Fruit fly (Drosophila melanogaster) whole organism, embryonic: ENCODE results near the gene Cyp6d4.

Experiments used
- Abd-B ChIP-seq: fragments of 200-800 bp; sonication (Bioruptor generic); optimal IDR thresholded peaks from 2 replicates; lab custom pipeline; 2018; ENCODE audit warnings: missing biosample characterization, mild to moderate bottlenecking, missing genetic modification characterization, moderate library complexity
- CG10267 ChIP-seq: fragments of 200-800 bp; sonication (Bioruptor generic); optimal IDR thresholded peaks from 2 replicates; lab custom pipeline; 2018; ENCODE audit warnings: missing biosample characterization, mild to moderate bottlenecking, missing genetic modification characterization, moderate library complexity
- CG10565 ChIP-seq: fragments of 200-800 bp; sonication (Bioruptor generic); optimal IDR thresholded peaks from 3 replicates; lab custom pipeline; 2016; ENCODE audit warnings: missing biosample characterization, mild to moderate bottlenecking, missing genetic modification characterization
- CG10654 ChIP-seq: fragments of 200-800 bp; sonication (Bioruptor generic); optimal IDR thresholded peaks from 2 replicates; lab custom pipeline; 2016; ENCODE audit warnings: missing biosample characterization, missing genetic modification characterization
- CG11456 ChIP-seq: fragments of 200-800 bp; sonication (Bioruptor generic); IDR thresholded peaks from 3 replicates; pipeline ENCODE4 v1.3.6; 2022; ENCODE audit warnings: missing biosample characterization, missing genetic modification characterization
- CG11695 ChIP-seq: fragments of 200-800 bp; sonication (Bioruptor generic); IDR thresholded peaks from 3 replicates; pipeline ENCODE4 v1.3.6; 2022; ENCODE audit warnings: missing biosample characterization, missing genetic modification characterization
- CG1233 ChIP-seq: fragments of 200-800 bp; sonication (Bioruptor generic); optimal IDR thresholded peaks from 4 replicates; lab custom pipeline; 2018; ENCODE audit warnings: missing biosample characterization, mild to moderate bottlenecking, missing genetic modification characterization
- CG14667 ChIP-seq: fragments of 200-800 bp; sonication (Bioruptor generic); IDR thresholded peaks from 2 replicates; pipeline ENCODE4 v1.3.6; 2022; ENCODE audit warnings: missing biosample characterization, missing genetic modification characterization
- CG17802 ChIP-seq: fragments of 200-800 bp; sonication (Bioruptor generic); optimal IDR thresholded peaks from 2 replicates; lab custom pipeline; 2018; ENCODE audit warnings: missing biosample characterization, mild to moderate bottlenecking, missing genetic modification characterization, moderate library complexity
- CG31388 ChIP-seq: fragments of 200-800 bp; sonication (Bioruptor generic); optimal IDR thresholded peaks from 2 replicates; lab custom pipeline; 2016; ENCODE audit warnings: missing biosample characterization, missing genetic modification characterization
- CG32767 ChIP-seq: fragments of 200-800 bp; sonication (Bioruptor generic); IDR thresholded peaks from 2 replicates; pipeline ENCODE4 v1.3.6; 2022; ENCODE audit warnings: missing biosample characterization, missing genetic modification characterization
- CG4617 ChIP-seq: fragments of 200-800 bp; sonication (Bioruptor generic); optimal IDR thresholded peaks from 3 replicates; lab custom pipeline; 2016; ENCODE audit warnings: missing biosample characterization, missing genetic modification characterization, borderline replicate concordance
- CG4820 ChIP-seq: fragments of 200-800 bp; sonication (Bioruptor generic); optimal IDR thresholded peaks from 3 replicates; lab custom pipeline; 2016; ENCODE audit warnings: missing biosample characterization, missing genetic modification characterization
- CG6272 ChIP-seq: fragments of 200-800 bp; sonication (Bioruptor generic); IDR thresholded peaks from 2 replicates; pipeline ENCODE4 v1.3.6; 2022; ENCODE audit warnings: missing biosample characterization, missing genetic modification characterization
- CG7786 ChIP-seq: fragments of 200-800 bp; sonication (Bioruptor generic); optimal IDR thresholded peaks from 2 replicates; lab custom pipeline; 2016; ENCODE audit warnings: missing biosample characterization, missing genetic modification characterization
- CG8359 ChIP-seq: fragments of 200-800 bp; sonication (Bioruptor generic); optimal IDR thresholded peaks from 2 replicates; lab custom pipeline; 2017; ENCODE audit warnings: missing biosample characterization, mild to moderate bottlenecking, missing genetic modification characterization, borderline replicate concordance
- CG8388 ChIP-seq: fragments of 200-800 bp; sonication (Bioruptor generic); optimal IDR thresholded peaks from 2 replicates; lab custom pipeline; 2019; ENCODE audit warnings: missing biosample characterization, mild to moderate bottlenecking, missing genetic modification characterization, moderate library complexity
- CG8924 ChIP-seq: fragments of 200-800 bp; optimal IDR thresholded peaks from 3 replicates; lab custom pipeline; 2019; ENCODE audit warnings: missing biosample characterization, mild to moderate bottlenecking, missing genetic modification characterization, moderate library complexity
- Camta ChIP-seq: fragments of 200-800 bp; sonication (Bioruptor generic); optimal IDR thresholded peaks from 2 replicates; lab custom pipeline; 2016; ENCODE audit warnings: missing biosample characterization, missing genetic modification characterization
- D ChIP-seq, 2 experiments: fragments of 200-800 bp in 1 of 2; fragments of >200 bp in 1 of 2; sonication (Bioruptor generic) in 1 of 2; optimal IDR thresholded peaks; 2 replicates in 1 of 2; 3 replicates in 1 of 2; lab custom pipeline; 2017; ENCODE audit warnings: mild to moderate bottlenecking in 1 of 2, missing biosample characterization in 1 of 2, missing genetic modification characterization in 1 of 2, missing genetic modification reagents in 1 of 2
- D19A ChIP-seq: fragments of 200-800 bp; optimal IDR thresholded peaks from 3 replicates; lab custom pipeline; 2019; ENCODE audit warnings: missing biosample characterization, mild to moderate bottlenecking, missing genetic modification characterization, moderate library complexity
- Dad ChIP-seq: fragments of 200-800 bp; sonication (Bioruptor generic); optimal IDR thresholded peaks from 3 replicates; lab custom pipeline; 2016; ENCODE audit warnings: missing biosample characterization, missing genetic modification characterization
- Dll ChIP-seq: fragments of 200-800 bp; sonication (Bioruptor generic); IDR thresholded peaks from 4 replicates; pipeline ENCODE4 v1.3.6; 2022; ENCODE audit warnings: missing biosample characterization, missing genetic modification characterization; ENCODE audit not compliant: partially characterized antibody
- Doc3 ChIP-seq: fragments of 200-800 bp; sonication (Bioruptor generic); IDR thresholded peaks from 3 replicates; pipeline ENCODE4 v1.3.6; 2022; ENCODE audit warnings: missing biosample characterization, missing genetic modification characterization; ENCODE audit not compliant: partially characterized antibody
- GATAe ChIP-seq: fragments of 200-800 bp; sonication (Bioruptor generic); conservative IDR thresholded peaks from 2 replicates; pipeline ENCODE4 v1.3.6; 2022; ENCODE audit warnings: missing biosample characterization, missing genetic modification characterization
- Hsf ChIP-seq: fragments of 200-800 bp; sonication (Bioruptor generic); optimal IDR thresholded peaks from 3 replicates; lab custom pipeline; 2016; ENCODE audit warnings: missing biosample characterization, missing genetic modification characterization
- Myb ChIP-seq: fragments of 200-800 bp; sonication (Bioruptor generic); optimal IDR thresholded peaks from 2 replicates; lab custom pipeline; 2016; ENCODE audit warnings: missing biosample characterization, missing genetic modification characterization
- NC2β ChIP-seq: fragments of 200-800 bp; sonication (Bioruptor generic); optimal IDR thresholded peaks from 2 replicates; lab custom pipeline; 2016; ENCODE audit warnings: missing biosample characterization, missing genetic modification characterization
- Oaz ChIP-seq: fragments of 200-800 bp; sonication (Bioruptor generic); IDR thresholded peaks from 2 replicates; pipeline ENCODE4 v1.3.6; 2022; ENCODE audit warnings: missing biosample characterization, missing genetic modification characterization
- PHDP ChIP-seq: fragments of 200-800 bp; sonication (Bioruptor generic); optimal IDR thresholded peaks from 3 replicates; lab custom pipeline; 2018; ENCODE audit warnings: missing biosample characterization, mild to moderate bottlenecking, missing genetic modification characterization, moderate library complexity
- Taf1 ChIP-seq: fragments of 200-800 bp; sonication (Bioruptor generic); IDR thresholded peaks from 2 replicates; pipeline ENCODE4 v1.3.6; 2022; ENCODE audit warnings: missing biosample characterization, missing genetic modification characterization
- Tbp ChIP-seq: fragments of >200 bp; optimal IDR thresholded peaks from 2 replicates; lab custom pipeline; 2018; ENCODE audit warnings: missing biosample characterization, missing genetic modification characterization
- dmrt11E ChIP-seq: fragments of 200-800 bp; sonication (Bioruptor generic); optimal IDR thresholded peaks from 3 replicates; lab custom pipeline; 2018; ENCODE audit warnings: missing biosample characterization, mild to moderate bottlenecking, missing genetic modification characterization, moderate library complexity
- dpn ChIP-seq, 2 experiments: fragments of 200-800 bp; sonication (Bioruptor generic); optimal IDR thresholded peaks; 3 replicates each; lab custom pipeline; 2016; ENCODE audit warnings: missing biosample characterization in 2 of 2, missing genetic modification characterization in 2 of 2
- ftz-f1 ChIP-seq: fragments of 200-800 bp; sonication (Bioruptor generic); optimal IDR thresholded peaks from 2 replicates; lab custom pipeline; 2016; ENCODE audit warnings: missing biosample characterization, missing genetic modification characterization
- gsb ChIP-seq: fragments of 200-800 bp; sonication (Bioruptor generic); IDR thresholded peaks from 2 replicates; pipeline ENCODE4 v1.3.6; 2022; ENCODE audit warnings: missing biosample characterization, missing genetic modification characterization
- hbn ChIP-seq: fragments of 200-800 bp; sonication (Bioruptor generic); IDR thresholded peaks from 2 replicates; pipeline ENCODE4 v1.3.6; 2022; ENCODE audit warnings: missing biosample characterization, missing genetic modification characterization; ENCODE audit not compliant: partially characterized antibody
- jing ChIP-seq: fragments of 200-800 bp; sonication (Bioruptor generic); optimal IDR thresholded peaks from 2 replicates; lab custom pipeline; 2018; ENCODE audit warnings: missing biosample characterization, mild to moderate bottlenecking, missing genetic modification characterization
- lab ChIP-seq: fragments of 200-800 bp; sonication (Bioruptor generic); optimal IDR thresholded peaks from 3 replicates; lab custom pipeline; 2017; ENCODE audit warnings: missing biosample characterization, missing genetic modification characterization, mild to moderate bottlenecking, moderate library complexity, missing genetic modification reagents
- maf-S ChIP-seq: fragments of 200-800 bp; sonication (Bioruptor generic); optimal IDR thresholded peaks from 2 replicates; lab custom pipeline; 2016; ENCODE audit warnings: missing biosample characterization, missing genetic modification characterization
- nau ChIP-seq: fragments of 200-800 bp; sonication (Bioruptor generic); optimal IDR thresholded peaks from 3 replicates; lab custom pipeline; 2017; ENCODE audit warnings: missing biosample characterization, mild to moderate bottlenecking, missing genetic modification characterization, missing genetic modification reagents
- otp ChIP-seq: fragments of 200-800 bp; sonication (Bioruptor generic); IDR thresholded peaks from 3 replicates; pipeline ENCODE4, ENCODE4 v1.3.6; 2022; ENCODE audit warnings: missing biosample characterization, missing genetic modification characterization
- pfk ChIP-seq: fragments of 200-800 bp; sonication (Bioruptor generic); optimal IDR thresholded peaks from 2 replicates; lab custom pipeline; 2018; ENCODE audit warnings: missing biosample characterization, mild to moderate bottlenecking, missing genetic modification characterization, moderate library complexity
- sens ChIP-seq: fragments of 200-800 bp; sonication (Bioruptor generic); peaks from one replicate; lab custom pipeline; 2016; ENCODE audit warnings: missing biosample characterization, missing genetic modification characterization
- sob ChIP-seq: fragments of 200-800 bp; sonication (Bioruptor generic); IDR thresholded peaks from 2 replicates; pipeline ENCODE4 v1.3.6; 2022; ENCODE audit warnings: missing biosample characterization, missing genetic modification characterization
- stc ChIP-seq: fragments of 200-800 bp; sonication (Bioruptor generic); IDR thresholded peaks from 2 replicates; pipeline ENCODE4 v1.3.6; 2022; ENCODE audit warnings: missing biosample characterization, missing genetic modification characterization
- tio ChIP-seq: fragments of 200-800 bp; sonication (Bioruptor generic); optimal IDR thresholded peaks from 2 replicates; lab custom pipeline; 2017; ENCODE audit warnings: missing biosample characterization, missing genetic modification characterization, inconsistent platforms
- twi ChIP-seq: fragments of 200-800 bp; optimal IDR thresholded peaks from 2 replicates; lab custom pipeline; 2019; ENCODE audit warnings: missing biosample characterization, mild to moderate bottlenecking, missing genetic modification characterization, moderate library complexity
- zen ChIP-seq: fragments of 200-800 bp; sonication (Bioruptor generic); optimal IDR thresholded peaks from 3 replicates; lab custom pipeline; 2018; ENCODE audit warnings: missing biosample characterization, mild to moderate bottlenecking, missing genetic modification characterization, moderate library complexity
- zfh1 ChIP-seq: fragments of 200-800 bp; sonication (Bioruptor generic); IDR thresholded peaks from 3 replicates; pipeline ENCODE4 v1.3.6; 2022; ENCODE audit warnings: missing biosample characterization, missing genetic modification characterization

The Cyp6d4 gene

dm6 chr3R:22663115-22663514, 35.0 kb upstream of the Cyp6d4 start (continued):
- TF ChIP-seq dpn (GFP tag; optimal IDR thresholded peaks at IDR 0.05; lab: Kevin White, UChicago) = peak; percentile 48 to 75
- TF ChIP-seq CG10654 (GFP tag; lab: Kevin White, UChicago) = peak; percentile 15
- peak; percentile 63 for TF ChIP-seq CG8924 (tag; lab: Kevin White, UChicago)
- no peak for TF ChIP-seq CG17802 (tag; lab: Kevin White, UChicago)
- peak; percentile 60; the same call in 1 of the 2 replicates for TF ChIP-seq CG32767
- peak; percentile 37; the same call in 1 of the 2 replicates for TF ChIP-seq Oaz (GFP tag; lab: Robert Waterston, UW)
- 0 out of 2 replicates have a peak, but pooled peaks have one; percentile 13 for TF ChIP-seq CG14667 (GFP tag; lab: Robert Waterston, UW)
- peak; percentile 75 for TF ChIP-seq lab (GFP tag; lab: Kevin White, UChicago)
- peak; percentile 1 for TF ChIP-seq CG8359 (GFP tag; lab: Kevin White, UChicago)
- peak; percentile 83 for TF ChIP-seq sens (GFP tag; lab: Kevin White, UChicago)
- TF ChIP-seq CG1233 = peak; percentile 37
- peak; percentile 44 for TF ChIP-seq Abd-B (GFP tag; lab: Kevin White, UChicago)
- TF ChIP-seq dmrt11E (tag; lab: Kevin White, UChicago) = peak; percentile 73
- no peak for TF ChIP-seq Taf1 (GFP tag; lab: Robert Waterston, UW)
- peak; percentile 60 for TF ChIP-seq CG7786 (GFP tag; lab: Kevin White, UChicago)
- peak; percentile 76 for TF ChIP-seq PHDP (tag; lab: Kevin White, UChicago)
- peak; percentile 66 for TF ChIP-seq NC2β (GFP tag; lab: Kevin White, UChicago)
- no peak for TF ChIP-seq CG6272
- TF ChIP-seq maf-S (GFP tag; lab: Kevin White, UChicago) = no peak
- peak; percentile 60 for TF ChIP-seq CG4820
- no peak for TF ChIP-seq twi (tag; lab: Kevin White, UChicago)
- peak; percentile 18 for TF ChIP-seq Myb (GFP tag; lab: Kevin White, UChicago)
- peak; percentile 63 for TF ChIP-seq sob
- TF ChIP-seq tio (GFP tag; lab: Kevin White, UChicago) = peak; percentile 57
- no peak for TF ChIP-seq ftz-f1
- no peak for TF ChIP-seq nau (GFP tag; lab: Kevin White, UChicago)
- TF ChIP-seq otp (GFP tag; lab: Robert Waterston, UW) = peak; percentile 79
- no peak for TF ChIP-seq hbn (GFP tag; lab: Robert Waterston, UW)
- no peak for TF ChIP-seq Doc3 (GFP tag; lab: Robert Waterston, UW)
- peak; percentile 26 for TF ChIP-seq Camta (GFP tag; lab: Kevin White, UChicago)
- TF ChIP-seq jing = peak; percentile 63
- no peak for TF ChIP-seq zen (tag; lab: Kevin White, UChicago)
- TF ChIP-seq D (optimal IDR thresholded peaks at IDR 0.05; lab: Kevin White, UChicago) = no peak
- peak; percentile 23 for TF ChIP-seq D (GFP tag; optimal IDR thresholded peaks at IDR 0.05; lab: Kevin White, UChicago)
- peak; percentile 77 for TF ChIP-seq Hsf (GFP tag; lab: Kevin White, UChicago)
- peak; percentile 63 for TF ChIP-seq CG8388 (GFP tag; lab: Kevin White, UChicago)
- TF ChIP-seq CG11695 (GFP tag; lab: Robert Waterston, UW) = peak; percentile 33; the same call in 1 of the 3 replicates
- peak; percentile 11 for TF ChIP-seq CG31388
- TF ChIP-seq GATAe (GFP tag; lab: Robert Waterston, UW) = no peak; the same call in 1 of the 2 replicates
- 0 out of 3 replicates have a peak, but pooled peaks have one; percentile 11 for TF ChIP-seq CG11456 (GFP tag; lab: Robert Waterston, UW)
- TF ChIP-seq pfk (GFP tag; lab: Kevin White, UChicago) = no peak
- TF ChIP-seq Dll = no peak
- no peak for TF ChIP-seq CG10565
- TF ChIP-seq D19A (tag; lab: Kevin White, UChicago) = peak; percentile 50
- no peak for TF ChIP-seq Tbp (GFP tag; lab: Kevin White, UChicago)
- peak; percentile 63; the same call in 1 of the 2 replicates for TF ChIP-seq stc (GFP tag; lab: Robert Waterston, UW)
- no peak for TF ChIP-seq Dad
- 0 out of 2 replicates have a peak, but pooled peaks have one; percentile 13 for TF ChIP-seq gsb
- TF ChIP-seq CG10267 (tag; lab: Kevin White, UChicago) = peak; percentile 37
- peak; percentile 71 for TF ChIP-seq zfh1 (GFP tag; lab: Robert Waterston, UW)
- TF ChIP-seq CG4617 (GFP tag; lab: Kevin White, UChicago) = no peak
